Fruit fly (Drosophila melanogaster): Measurements from ENCODE around the gene CG42578.

Gene CG42578

DNA sequence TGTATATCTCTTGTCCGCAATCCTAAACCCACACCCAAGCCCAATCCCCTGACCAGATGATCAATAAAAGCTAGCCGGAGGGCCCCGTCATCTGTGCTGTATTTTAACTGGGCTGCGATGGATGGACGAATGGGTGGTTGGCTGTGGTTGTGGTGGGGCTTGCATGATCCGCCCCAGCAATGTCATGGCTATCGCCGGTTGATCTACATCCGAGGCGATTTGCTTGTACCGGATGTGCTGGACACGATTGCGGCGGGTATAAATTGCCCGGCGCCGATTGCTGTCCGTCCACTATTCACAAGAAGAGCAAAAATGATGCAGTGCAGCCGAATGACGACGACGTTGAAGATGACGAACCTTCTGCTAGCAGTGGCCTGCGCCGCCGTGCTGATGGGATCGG is 29.7 kb upstream of the CG42578 start, which contains the start of gene Obp19b:
Gene Obp19b, plus strand, starts transcription at position 301 of the 400 bp plus-strand sequence.
- TF ChIP-seq CG3032 (tag; optimal IDR thresholded peaks at IDR 0.05) (no peak), Ets21C (GFP tag; optimal IDR thresholded peaks at IDR 0.05) (no peak), achi (GFP tag; optimal IDR thresholded peaks at IDR 0.05) (no peak), svp (GFP tag) (no peak)

- TF ChIP-seq CG10631 (GFP tag; optimal IDR thresholded peaks at IDR 0.05) (no peak), topi (GFP tag; optimal IDR thresholded peaks at IDR 0.05) (no peak), CG16779 (tag; optimal IDR thresholded peaks at IDR 0.05) (no peak), svp (GFP tag) (no peak), pdm3 (GFP tag; optimal IDR thresholded peaks at IDR 0.05) (no peak), salr (GFP tag; optimal IDR thresholded peaks at IDR 0.05) (no peak)
Observed at dm6 chrX:20418864-20419263, 27.3 kb upstream of the CG42578 start, which contains the start of gene Obp19c. TSS of gene Obp19c (minus strand) at chrX:20418964.

DNA sequence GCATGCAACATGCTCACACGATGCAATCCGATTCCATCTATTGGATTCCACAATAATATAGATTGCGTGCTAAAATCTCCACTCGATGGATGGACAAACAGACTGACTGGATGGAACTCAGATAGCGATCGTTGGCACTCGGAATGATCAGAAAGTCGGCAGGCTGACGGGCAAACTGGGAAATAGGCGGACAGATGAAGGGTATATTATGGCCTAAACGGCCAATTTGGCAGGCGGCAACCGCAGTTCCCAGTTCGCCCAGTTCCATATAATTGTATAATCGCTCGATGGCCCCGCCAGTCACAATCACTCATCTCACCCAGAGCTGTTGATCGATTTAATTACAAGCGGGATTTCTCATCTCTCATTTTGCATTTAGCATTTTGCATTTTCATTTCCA is 26.9 kb upstream of the CG42578 start, which contains the start of gene Obp19d:
Gene Obp19d, plus strand, starts transcription at position 301 of the 400 bp plus-strand sequence.
- TF ChIP-seq Ets96B (tag; optimal IDR thresholded peaks at IDR 0.05) (no peak), CG31627 (GFP tag; optimal IDR thresholded peaks at IDR 0.05) (no peak), Eip93F (GFP tag; optimal IDR thresholded peaks at IDR 0.05) (no peak), CG10669 (GFP tag; optimal IDR thresholded peaks at IDR 0.05) (no peak), CG6854 (GFP tag; optimal IDR thresholded peaks at IDR 0.05) (no peak), Sox102F (GFP tag; optimal IDR thresholded peaks at IDR 0.05) (no peak), CG6792 (GFP tag; optimal IDR thresholded peaks at IDR 0.05) (no peak), Sox14 (GFP tag; optimal IDR thresholded peaks at IDR 0.05) (no peak), ss (GFP tag; optimal IDR thresholded peaks at IDR 0.05) (no peak), CG3032 (tag; optimal IDR thresholded peaks at IDR 0.05) (no peak), spab (GFP tag; optimal IDR thresholded peaks at IDR 0.05) (no peak), Sox15 (GFP tag; optimal IDR thresholded peaks at IDR 0.05) (no peak), Hr39 (GFP tag; optimal IDR thresholded peaks at IDR 0.05) (no peak), CG32006 (GFP tag; optimal IDR thresholded peaks at IDR 0.05) (no peak)

DNA sequence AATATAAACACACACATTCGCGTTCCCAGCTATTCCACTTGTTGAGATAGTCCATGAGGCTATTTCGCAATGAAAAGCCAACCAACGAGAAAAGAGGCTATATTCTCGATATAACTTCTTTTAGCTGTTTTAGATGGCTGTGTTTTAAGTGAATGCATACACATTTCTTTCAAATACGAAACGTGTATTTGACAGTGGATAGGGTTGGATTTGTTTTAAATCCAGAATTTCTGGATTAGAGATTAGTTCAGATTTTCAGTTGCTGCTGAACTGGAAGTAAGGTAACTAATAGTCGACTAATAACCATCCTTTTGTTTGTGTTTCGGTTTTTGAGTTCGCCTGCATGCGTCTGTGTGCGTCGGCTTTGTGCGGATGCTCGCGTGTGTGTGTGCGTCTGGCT is 23.0 kb upstream of the CG42578 start:
- TF ChIP-seq Eip78C (GFP tag) = peak; percentile 69
- TF ChIP-seq CG3032 (tag; optimal IDR thresholded peaks at IDR 0.05) = no peak
- TF ChIP-seq CG15336 (GFP tag; IDR thresholded peaks at IDR 0.05) = 0 out of 2 replicates have a peak, but pooled peaks have one; percentile 8

dm6 chrX:20423747-20424165 is 22.4 kb upstream of the CG42578 start, which contains the start of the genes Pp4-19C and cactin:
TSS of gene Pp4-19C (minus strand) at chrX:20424002.
TSS of gene cactin (plus strand) at chrX:20424069.
- peak; percentile 19 for TF ChIP-seq CG3032 (tag; optimal IDR thresholded peaks at IDR 0.05)
- TF ChIP-seq esn (GFP tag; optimal IDR thresholded peaks at IDR 0.05) = peak; percentile 33
- TF ChIP-seq CG1621 (tag; optimal IDR thresholded peaks at IDR 0.05) = no peak
- TF ChIP-seq fd85E (GFP tag; optimal IDR thresholded peaks at IDR 0.05) = no peak
- no peak for TF ChIP-seq dac (GFP tag; optimal IDR thresholded peaks at IDR 0.05)
- no peak for TF ChIP-seq CG34406 (GFP tag; optimal IDR thresholded peaks at IDR 0.05)
- peak; percentile 62 for TF ChIP-seq Eip78C (GFP tag)
- TF ChIP-seq Sox14 (GFP tag; optimal IDR thresholded peaks at IDR 0.05) = peak; percentile 53
- TF ChIP-seq CG15336 (GFP tag; IDR thresholded peaks at IDR 0.05) = no peak
- no peak for TF ChIP-seq CG11294 (GFP tag; IDR thresholded peaks at IDR 0.05)
- peak; percentile 45 for TF ChIP-seq CG31627 (GFP tag; optimal IDR thresholded peaks at IDR 0.05)
- no peak for TF ChIP-seq Sox102F (GFP tag; optimal IDR thresholded peaks at IDR 0.05)
- peak; percentile 31 for TF ChIP-seq topi (GFP tag; optimal IDR thresholded peaks at IDR 0.05)
- TF ChIP-seq Hr38 (GFP tag; optimal IDR thresholded peaks at IDR 0.05) = no peak
- TF ChIP-seq acj6 (GFP tag; optimal IDR thresholded peaks at IDR 0.05) = peak; percentile 19
- TF ChIP-seq Eip93F (GFP tag; optimal IDR thresholded peaks at IDR 0.05) = no peak
- TF ChIP-seq Ets96B (tag; optimal IDR thresholded peaks at IDR 0.05) = no peak
- no peak for TF ChIP-seq CG6276 (GFP tag; optimal IDR thresholded peaks at IDR 0.05)
- no peak for TF ChIP-seq CG7368 (GFP tag; optimal IDR thresholded peaks at IDR 0.05)
- no peak for TF ChIP-seq dsx (GFP tag; optimal IDR thresholded peaks at IDR 0.05; ENCODE audit: poor library complexity, severe bottlenecking)
- TF ChIP-seq Hr39 (GFP tag; optimal IDR thresholded peaks at IDR 0.05) = peak; percentile 43
- no peak for TF ChIP-seq CG4318 (GFP tag; optimal IDR thresholded peaks at IDR 0.05)
- TF ChIP-seq cyc (GFP tag; optimal IDR thresholded peaks at IDR 0.05) = peak; percentile 25
- TF ChIP-seq fkh (GFP tag; optimal IDR thresholded peaks at IDR 0.05) = no peak
- peak; percentile 20 for TF ChIP-seq lz (GFP tag; optimal IDR thresholded peaks at IDR 0.05)
- TF ChIP-seq CG10631 (GFP tag; optimal IDR thresholded peaks at IDR 0.05) = no peak
- no peak for TF ChIP-seq Ets21C (GFP tag; optimal IDR thresholded peaks at IDR 0.05)
- no peak for TF ChIP-seq Blimp-1 (GFP tag; optimal IDR thresholded peaks at IDR 0.05)
